Fruit fly (Drosophila melanogaster) whole organism, embryonic: ENCODE measurements around the gene Cht2.

Experiments
- Bdp1 ChIP-seq: fragments of 200-800 bp; sonication (Bioruptor generic); optimal IDR thresholded peaks from 3 replicates; lab custom pipeline; 2016; ENCODE audit warnings: missing biosample characterization, missing genetic modification characterization
- Bgb ChIP-seq: fragments of 200-800 bp; sonication (Bioruptor generic); IDR thresholded peaks from 2 replicates; pipeline ENCODE4 v1.3.6; 2022; ENCODE audit warnings: missing biosample characterization, missing genetic modification characterization; ENCODE audit not compliant: partially characterized antibody
- CG10147 ChIP-seq: fragments of 200-800 bp; sonication (Bioruptor generic); optimal IDR thresholded peaks from 2 replicates; lab custom pipeline; 2019; ENCODE audit warnings: missing biosample characterization, mild to moderate bottlenecking, missing genetic modification characterization, moderate library complexity
- CG10321 ChIP-seq: fragments of 200-800 bp; sonication (Bioruptor generic); IDR thresholded peaks from 2 replicates; pipeline ENCODE4 v1.3.6; 2022; ENCODE audit warnings: missing biosample characterization, missing genetic modification characterization
- CG10431 ChIP-seq: fragments of 200-800 bp; sonication (Bioruptor generic); optimal IDR thresholded peaks from 3 replicates; lab custom pipeline; 2018; ENCODE audit warnings: missing biosample characterization, mild to moderate bottlenecking, missing genetic modification characterization
- CG11723 ChIP-seq: fragments of 200-800 bp; sonication (Bioruptor generic); optimal IDR thresholded peaks from 2 replicates; lab custom pipeline; 2017; ENCODE audit warnings: missing biosample characterization, mild to moderate bottlenecking, missing genetic modification characterization
- CG12219 ChIP-seq: fragments of 200-800 bp; sonication (Bioruptor generic); optimal IDR thresholded peaks from 3 replicates; lab custom pipeline; 2018; ENCODE audit warnings: missing biosample characterization, mild to moderate bottlenecking, missing genetic modification characterization
- CG12391 ChIP-seq: fragments of 200-800 bp; sonication (Bioruptor generic); optimal IDR thresholded peaks from 3 replicates; lab custom pipeline; 2018; ENCODE audit warnings: missing biosample characterization, mild to moderate bottlenecking, missing genetic modification characterization, moderate library complexity
- CG15479 ChIP-seq: fragments of 200-800 bp; sonication (Bioruptor generic); optimal IDR thresholded peaks from 3 replicates; lab custom pipeline; 2019; ENCODE audit warnings: missing biosample characterization, mild to moderate bottlenecking, missing genetic modification characterization, moderate library complexity
- CG1832 ChIP-seq: fragments of 200-800 bp; sonication (Bioruptor generic); optimal IDR thresholded peaks from 2 replicates; lab custom pipeline; 2017; ENCODE audit warnings: missing biosample characterization, mild to moderate bottlenecking, missing genetic modification characterization, inconsistent platforms
- CG2199 ChIP-seq: fragments of 200-800 bp; sonication (Bioruptor generic); IDR thresholded peaks from 3 replicates; pipeline ENCODE4 v1.3.6; 2022; ENCODE audit warnings: missing biosample characterization, missing genetic modification characterization
- CG2875 ChIP-seq: fragments of 200-800 bp; sonication (Bioruptor generic); optimal IDR thresholded peaks from 2 replicates; lab custom pipeline; 2017; ENCODE audit warnings: missing biosample characterization, mild to moderate bottlenecking, missing genetic modification characterization, missing genetic modification reagents
- CG30020 ChIP-seq: fragments of 200-800 bp; optimal IDR thresholded peaks from 2 replicates; lab custom pipeline; 2019; ENCODE audit warnings: missing biosample characterization, mild to moderate bottlenecking, missing genetic modification characterization, moderate library complexity
- CG33213 ChIP-seq: fragments of 200-800 bp; sonication (Bioruptor generic); optimal IDR thresholded peaks from 3 replicates; lab custom pipeline; 2016; ENCODE audit warnings: missing biosample characterization, missing genetic modification characterization
- CG33557 ChIP-seq: fragments of 200-800 bp; sonication (Bioruptor generic); optimal IDR thresholded peaks from 2 replicates; lab custom pipeline; 2019; ENCODE audit warnings: missing biosample characterization, mild to moderate bottlenecking, missing genetic modification characterization, moderate library complexity
- CG3838 ChIP-seq: fragments of 200-800 bp; sonication (Bioruptor generic); optimal IDR thresholded peaks from 3 replicates; lab custom pipeline; 2016; ENCODE audit warnings: missing biosample characterization, missing genetic modification characterization
- CG5245 ChIP-seq: fragments of 200-800 bp; sonication (Bioruptor generic); optimal IDR thresholded peaks from 3 replicates; lab custom pipeline; 2016; ENCODE audit warnings: missing biosample characterization, missing genetic modification characterization
- CG6813 ChIP-seq: fragments of 200-800 bp; sonication (Bioruptor generic); optimal IDR thresholded peaks from 2 replicates; lab custom pipeline; 2017; ENCODE audit warnings: missing biosample characterization, missing genetic modification characterization, mild to moderate bottlenecking, moderate library complexity, missing genetic modification reagents
- D19A ChIP-seq: fragments of 200-800 bp; optimal IDR thresholded peaks from 3 replicates; lab custom pipeline; 2019; ENCODE audit warnings: missing biosample characterization, mild to moderate bottlenecking, missing genetic modification characterization, moderate library complexity
- ERR ChIP-seq: fragments of 200-800 bp; sonication (Bioruptor generic); optimal IDR thresholded peaks from 2 replicates; lab custom pipeline; 2016; ENCODE audit warnings: missing biosample characterization, missing genetic modification characterization
- HmgD ChIP-seq: fragments of 200-800 bp; sonication (Bioruptor generic); optimal IDR thresholded peaks from 3 replicates; lab custom pipeline; 2016; ENCODE audit warnings: missing biosample characterization, missing genetic modification characterization
- Pdp1 ChIP-seq, 2 experiments: fragments of 200-800 bp; sonication (Bioruptor generic); optimal IDR thresholded peaks; 3 replicates each; lab custom pipeline; 2016; ENCODE audit warnings: missing biosample characterization in 2 of 2, missing genetic modification characterization in 2 of 2, mild to moderate bottlenecking in 1 of 2, moderate library complexity in 1 of 2
- Six4 ChIP-seq: fragments of 200-800 bp; sonication (Bioruptor generic); optimal IDR thresholded peaks from 2 replicates; lab custom pipeline; 2016; ENCODE audit warnings: missing biosample characterization, missing genetic modification characterization
- TFAM ChIP-seq: fragments of 200-800 bp; sonication (Bioruptor generic); optimal IDR thresholded peaks from 2 replicates; lab custom pipeline; 2017; ENCODE audit warnings: missing biosample characterization, missing genetic modification characterization, inconsistent platforms
- cwo ChIP-seq: fragments of 200-800 bp; sonication (Bioruptor generic); optimal IDR thresholded peaks from 3 replicates; lab custom pipeline; 2017; ENCODE audit warnings: missing biosample characterization, missing genetic modification characterization, mild to moderate bottlenecking, moderate library complexity, missing genetic modification reagents
- da ChIP-seq: fragments of 200-800 bp; sonication (Bioruptor generic); optimal IDR thresholded peaks from 2 replicates; lab custom pipeline; 2016; ENCODE audit warnings: missing biosample characterization, missing genetic modification characterization
- exex ChIP-seq: fragments of 200-800 bp; sonication (Bioruptor generic); optimal IDR thresholded peaks from 4 replicates; lab custom pipeline; 2018; ENCODE audit warnings: missing biosample characterization, mild to moderate bottlenecking, missing genetic modification characterization, moderate library complexity
- grn ChIP-seq: fragments of 200-800 bp; sonication (Bioruptor generic); optimal IDR thresholded peaks from 3 replicates; lab custom pipeline; 2017; ENCODE audit warnings: missing biosample characterization, missing genetic modification characterization
- ken ChIP-seq: fragments of 200-800 bp; sonication (Bioruptor generic); IDR thresholded peaks from 3 replicates; pipeline ENCODE4 v1.3.6; 2022; ENCODE audit warnings: missing biosample characterization, missing genetic modification characterization
- luna ChIP-seq: fragments of 200-800 bp; sonication (Bioruptor generic); optimal IDR thresholded peaks from 2 replicates; lab custom pipeline; 2016; ENCODE audit warnings: missing biosample characterization, missing genetic modification characterization
- mam ChIP-seq: fragments of 200-800 bp; sonication (Bioruptor generic); optimal IDR thresholded peaks from 3 replicates; lab custom pipeline; 2016; ENCODE audit warnings: missing biosample characterization, missing genetic modification characterization
- pho ChIP-seq: fragments of 200-800 bp; sonication (Bioruptor generic); optimal IDR thresholded peaks from 2 replicates; lab custom pipeline; 2016; ENCODE audit warnings: missing biosample characterization, missing genetic modification characterization
- prd ChIP-seq, 3 experiments: fragments of >200 bp in 2 of 3; fragments of 200-800 bp in 1 of 3; sonication (Bioruptor generic) in 1 of 3; optimal IDR thresholded peaks in 2 of 3; IDR thresholded peaks in 1 of 3; 2 replicates in 2 of 3; 3 replicates in 1 of 3; pipeline versions ENCODE4 v1.3.6 to Lab custom; 2017 to 2022; ENCODE audit warnings: missing biosample characterization in 1 of 3, missing genetic modification characterization in 1 of 3
- run ChIP-seq: fragments of 200-800 bp; sonication (Bioruptor generic); optimal IDR thresholded peaks from 3 replicates; lab custom pipeline; 2018; ENCODE audit warnings: missing biosample characterization, mild to moderate bottlenecking, missing genetic modification characterization
- sens-2 ChIP-seq: fragments of 200-800 bp; sonication (Bioruptor generic); IDR thresholded peaks from 2 replicates; pipeline ENCODE4 v1.3.6; 2022; ENCODE audit warnings: missing biosample characterization, missing genetic modification characterization
- seq ChIP-seq: fragments of 200-800 bp; sonication (Bioruptor generic); IDR thresholded peaks from 2 replicates; pipeline ENCODE4 v1.3.6; 2022; ENCODE audit warnings: missing biosample characterization, missing genetic modification characterization
- slp2 ChIP-seq: fragments of 200-800 bp; sonication (Bioruptor generic); optimal IDR thresholded peaks from 2 replicates; lab custom pipeline; 2016; ENCODE audit warnings: missing biosample characterization, missing genetic modification characterization
- vfl ChIP-seq: fragments of 200-800 bp; sonication (Bioruptor generic); optimal IDR thresholded peaks from 2 replicates; lab custom pipeline; 2016; ENCODE audit warnings: missing biosample characterization, missing genetic modification characterization

The Cht2 gene

dm6 chr3L:1727431-1727830 lies 28.3 kb downstream of the Cht2 start:
- no peak for TF ChIP-seq Six4 (GFP tag; lab: Kevin White, UChicago)
- TF ChIP-seq CG15479 (GFP tag; lab: Kevin White, UChicago), result peak; percentile 56
- 0 out of 3 replicates have a peak, but pooled peaks have one; percentile 56 for TF ChIP-seq CG2199 (GFP tag; lab: Robert Waterston, UW)
- TF ChIP-seq da, result no peak
- no peak for TF ChIP-seq CG10431
- TF ChIP-seq vfl (GFP tag; lab: Kevin White, UChicago), result no peak
- TF ChIP-seq, all 482 proteins: peak for 2

- TF ChIP-seq CG12391 (tag; lab: Kevin White, UChicago) (no peak), ERR (no peak), seq (GFP tag; lab: Robert Waterston, UW) (no peak), CG11723 (GFP tag; lab: Kevin White, UChicago) (no peak), CG10147 (GFP tag; lab: Kevin White, UChicago) (no peak), Bdp1 (GFP tag; lab: Kevin White, UChicago) (no peak), TFAM (GFP tag; lab: Kevin White, UChicago) (no peak), CG33557 (GFP tag; lab: Kevin White, UChicago) (no peak), ken (GFP tag; lab: Robert Waterston, UW) (no peak), cwo (GFP tag; lab: Kevin White, UChicago) (peak; percentile 16), Bgb (GFP tag; lab: Robert Waterston, UW) (no peak), Pdp1 (GFP tag; optimal IDR thresholded peaks at IDR 0.05; lab: Kevin White, UChicago) (peak in 1 of 2 experiments; percentile 2), HmgD (no peak), CG1832 (no peak), grn (GFP tag; lab: Kevin White, UChicago) (peak; percentile 20), mam (GFP tag; lab: Kevin White, UChicago) (no peak), pho (GFP tag; lab: Kevin White, UChicago) (no peak), CG15479 (GFP tag; lab: Kevin White, UChicago) (peak; percentile 57)
- TF ChIP-seq, all 482 proteins: peak for 4
Measured at dm6 chr3L:1726747-1727146, 29.0 kb downstream of the Cht2 start.

- no peak for TF ChIP-seq CG10321 (GFP tag; lab: Robert Waterston, UW)
- TF ChIP-seq CG30020 (tag; lab: Kevin White, UChicago), result no peak
- no peak for TF ChIP-seq prd (optimal IDR thresholded peaks at IDR 0.05; lab: Kevin White, UChicago)
- TF ChIP-seq prd (GFP tag; IDR thresholded peaks at IDR 0.05; lab: Robert Waterston, UW), result no peak
Measured at dm6 chr3L:1724090-1724489, 31.6 kb downstream of the Cht2 start, which contains the start of gene CG12035. CG12035 (plus strand) TSS chr3L:1724390.

dm6 chr3L:1723053-1723452 lies 32.7 kb downstream of the Cht2 start, which contains the start of gene CG18171:
CG18171 (minus strand) TSS chr3L:1723153.
- no peak for TF ChIP-seq CG6813
- no peak for TF ChIP-seq CG12219
- TF ChIP-seq CG2875 (GFP tag; lab: Kevin White, UChicago), result no peak
- no peak for TF ChIP-seq run (tag; lab: Kevin White, UChicago)
- no peak for TF ChIP-seq slp2 (GFP tag; lab: Kevin White, UChicago)

dm6 chr3L:1711218-1711617 lies 44.5 kb downstream of the Cht2 start:
- no peak for TF ChIP-seq CG3838
- no peak for TF ChIP-seq HmgD
- no peak for TF ChIP-seq cwo (GFP tag; lab: Kevin White, UChicago)
- no peak for TF ChIP-seq CG33213 (GFP tag; lab: Kevin White, UChicago)
- no peak for TF ChIP-seq CG5245
- no peak for TF ChIP-seq luna (GFP tag; lab: Kevin White, UChicago)
- TF ChIP-seq sens-2 (GFP tag; lab: Robert Waterston, UW), result no peak
- TF ChIP-seq exex, result no peak
- no peak for TF ChIP-seq grn (GFP tag; lab: Kevin White, UChicago)
- no peak for TF ChIP-seq D19A (tag; lab: Kevin White, UChicago)
